In the genomic region with DNA sequence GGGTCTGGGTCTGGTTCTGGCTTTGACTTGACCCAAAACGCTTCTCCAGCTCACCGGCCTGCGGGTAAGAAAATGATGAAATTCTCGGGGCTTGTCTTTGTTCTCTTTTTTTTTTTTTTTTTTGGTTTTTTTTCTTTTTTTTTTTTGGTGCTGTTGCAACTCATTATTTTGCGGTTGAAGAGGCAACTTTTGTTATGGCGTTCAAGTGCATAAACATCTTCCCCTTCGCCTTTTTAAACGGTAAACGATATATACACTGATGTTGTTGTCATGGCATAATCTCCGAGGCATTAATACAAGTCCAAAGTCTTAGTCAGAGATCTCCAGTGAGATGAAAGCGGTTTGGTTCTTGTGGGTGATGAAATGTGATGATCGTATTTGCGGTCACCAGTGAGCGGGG, we compare ENCODE assay signal across 4 fruit fly cellular contexts.
A peak's percentile ranks its signal among the peaks of the same experiment; 100 is the strongest.
TF ChIP-seq lines count a peak whose summit lies in the region.

No protein-coding gene starts in this region.

- TF ChIP-seq CTCF in whole organism, embryonic (GFP tag; optimal IDR thresholded peaks at IDR 0.05; lab: Kevin White, UChicago), result no peak

TF ChIP-seq in whole organism, embryonic, 481 proteins besides CTCF, POLR2A, EP300 and RAD21:
- TF ChIP-seq stwl (tag; optimal IDR thresholded peaks at IDR 0.05; lab: Kevin White, UChicago) (no peak), CG15696 (tag; optimal IDR thresholded peaks at IDR 0.05; lab: Kevin White, UChicago) (no peak), Drgx (GFP tag; IDR thresholded peaks at IDR 0.05; lab: Robert Waterston, UW) (0 out of 2 replicates have a peak, but pooled peaks have one; percentile 23), YL-1 (GFP tag; optimal IDR thresholded peaks at IDR 0.05; lab: Kevin White, UChicago) (no peak), ara (GFP tag; IDR thresholded peaks at IDR 0.05; lab: Robert Waterston, UW) (no peak), gem (tag; optimal IDR thresholded peaks at IDR 0.05; lab: Kevin White, UChicago) (no peak), inv (GFP tag; IDR thresholded peaks at IDR 0.05; lab: Robert Waterston, UW; ENCODE audit: partially characterized antibody) (no peak), CG14014 (GFP tag; IDR thresholded peaks at IDR 0.05; lab: Robert Waterston, UW) (no peak), CG6654 (GFP tag; optimal IDR thresholded peaks at IDR 0.05; lab: Kevin White, UChicago) (no peak), psq (GFP tag; optimal IDR thresholded peaks at IDR 0.05; lab: Kevin White, UChicago) (no peak), hb (GFP tag; IDR thresholded peaks at IDR 0.05; lab: Robert Waterston, UW; ENCODE audit: partially characterized antibody) (no peak), nom (GFP tag; optimal IDR thresholded peaks at IDR 0.05; lab: Kevin White, UChicago) (peak; percentile 51), CG7928 (GFP tag; optimal IDR thresholded peaks at IDR 0.05; lab: Kevin White, UChicago) (no peak), ham (GFP tag; IDR thresholded peaks at IDR 0.05; lab: Robert Waterston, UW) (no peak), mirr (GFP tag; optimal IDR thresholded peaks at IDR 0.05; lab: Kevin White, UChicago) (no peak), hth (optimal IDR thresholded peaks at IDR 0.05; lab: Kevin White, UChicago) (no peak), hkb (optimal IDR thresholded peaks at IDR 0.05; lab: Kevin White, UChicago) (peak; percentile 36), hkb (GFP tag; IDR thresholded peaks at IDR 0.05; lab: Robert Waterston, UW) (no peak), Myb (GFP tag; optimal IDR thresholded peaks at IDR 0.05; lab: Kevin White, UChicago) (no peak)

TF ChIP-seq in whole organism, prepupa, 60 proteins besides CTCF, POLR2A, EP300 and RAD21 (continues in another document):
- peak; percentile 31 for TF ChIP-seq CG8632 (GFP tag; optimal IDR thresholded peaks at IDR 0.05; lab: Kevin White, UChicago)
- TF ChIP-seq CG6854 (GFP tag; optimal IDR thresholded peaks at IDR 0.05; lab: Kevin White, UChicago), result peak; percentile 48
- TF ChIP-seq CG31627 (GFP tag; optimal IDR thresholded peaks at IDR 0.05; lab: Kevin White, UChicago), result no peak
- peak; percentile 20 for TF ChIP-seq Met (GFP tag; optimal IDR thresholded peaks at IDR 0.05; lab: Kevin White, UChicago)
- peak; percentile 26 for TF ChIP-seq topi (GFP tag; optimal IDR thresholded peaks at IDR 0.05; lab: Kevin White, UChicago)
- peak; percentile 48 for TF ChIP-seq Sox14 (GFP tag; optimal IDR thresholded peaks at IDR 0.05; lab: Kevin White, UChicago)
- peak; percentile 53 for TF ChIP-seq CG34406 (GFP tag; optimal IDR thresholded peaks at IDR 0.05; lab: Kevin White, UChicago)
- peak; percentile 58 for TF ChIP-seq Sox102F (GFP tag; optimal IDR thresholded peaks at IDR 0.05; lab: Kevin White, UChicago)
- TF ChIP-seq achi (GFP tag; optimal IDR thresholded peaks at IDR 0.05; lab: Kevin White, UChicago), result peak; percentile 40
- no peak for TF ChIP-seq CG1621 (tag; optimal IDR thresholded peaks at IDR 0.05; lab: Kevin White, UChicago)
- peak; percentile 24 for TF ChIP-seq CG7368 (GFP tag; optimal IDR thresholded peaks at IDR 0.05; lab: Kevin White, UChicago)
- TF ChIP-seq Ets96B (tag; optimal IDR thresholded peaks at IDR 0.05; lab: Kevin White, UChicago), result no peak
- TF ChIP-seq fd59A (GFP tag; optimal IDR thresholded peaks at IDR 0.05; lab: Kevin White, UChicago), result no peak
- peak; percentile 11 for TF ChIP-seq net (GFP tag; optimal IDR thresholded peaks at IDR 0.05; lab: Kevin White, UChicago)
- TF ChIP-seq fkh (GFP tag; optimal IDR thresholded peaks at IDR 0.05; lab: Kevin White, UChicago), result no peak
- TF ChIP-seq Smox (GFP tag; optimal IDR thresholded peaks at IDR 0.05; lab: Kevin White, UChicago), result peak; percentile 2
- TF ChIP-seq CG6808 (GFP tag; optimal IDR thresholded peaks at IDR 0.05; lab: Kevin White, UChicago), result peak; percentile 31
- TF ChIP-seq CG6163 (GFP tag; IDR thresholded peaks at IDR 0.05; lab: Robert Waterston, UW), result peak; percentile 78; the same call in 2 of the 3 replicates
- TF ChIP-seq pdm3 (GFP tag; optimal IDR thresholded peaks at IDR 0.05; lab: Kevin White, UChicago), result peak; percentile 17
- TF ChIP-seq CG8119 (GFP tag; IDR thresholded peaks at IDR 0.05; lab: Robert Waterston, UW), result peak; percentile 52; the same call in 2 of the 3 replicates
- no peak for TF ChIP-seq CG11902 (GFP tag; optimal IDR thresholded peaks at IDR 0.05; lab: Kevin White, UChicago)
- TF ChIP-seq Eip78C (GFP tag; lab: Kevin White, UChicago), result peak; percentile 59
- TF ChIP-seq CG11294 (GFP tag; IDR thresholded peaks at IDR 0.05; lab: Robert Waterston, UW), result no peak

TF ChIP-seq in whole organism, pupa, 21 proteins besides CTCF, POLR2A, EP300 and RAD21:
- peak; percentile 67 for TF ChIP-seq CG12605 (GFP tag; IDR thresholded peaks at IDR 0.05; lab: Robert Waterston, UW)
- 0 out of 2 replicates have a peak, but pooled peaks have one; percentile 8 for TF ChIP-seq Ets98B (GFP tag; IDR thresholded peaks at IDR 0.05; lab: Robert Waterston, UW)
- TF ChIP-seq D1 (tag; optimal IDR thresholded peaks at IDR 0.05; lab: Kevin White, UChicago), result no peak
- no peak for TF ChIP-seq CG14655 (GFP tag; optimal IDR thresholded peaks at IDR 0.05; lab: Kevin White, UChicago)
- peak; percentile 18 for TF ChIP-seq CG17806 (tag; optimal IDR thresholded peaks at IDR 0.05; lab: Kevin White, UChicago)
- no peak for TF ChIP-seq rn (GFP tag; IDR thresholded peaks at IDR 0.05; lab: Robert Waterston, UW)
- TF ChIP-seq CG15710 (tag; optimal IDR thresholded peaks at IDR 0.05; lab: Kevin White, UChicago), result no peak
- 0 out of 3 replicates have a peak, but pooled peaks have one; percentile 33 for TF ChIP-seq CG4496 (GFP tag; IDR thresholded peaks at IDR 0.05; lab: Robert Waterston, UW)
- no peak for TF ChIP-seq EcR (GFP tag; optimal IDR thresholded peaks at IDR 0.05; lab: Kevin White, UChicago)
- peak; percentile 21 for TF ChIP-seq CG34367 (tag; optimal IDR thresholded peaks at IDR 0.05; lab: Kevin White, UChicago)
- TF ChIP-seq gl (tag; optimal IDR thresholded peaks at IDR 0.05; lab: Kevin White, UChicago), result peak; percentile 25
- TF ChIP-seq CG8159 (tag; optimal IDR thresholded peaks at IDR 0.05; lab: Kevin White, UChicago), result no peak
- no peak for TF ChIP-seq CG9948 (tag; optimal IDR thresholded peaks at IDR 0.05; lab: Kevin White, UChicago)
- TF ChIP-seq CG8301 (tag; optimal IDR thresholded peaks at IDR 0.05; lab: Kevin White, UChicago), result no peak
- TF ChIP-seq Pif1A (GFP tag; optimal IDR thresholded peaks at IDR 0.05; lab: Kevin White, UChicago), result peak; percentile 55
- no peak for TF ChIP-seq CG13204 (GFP tag; optimal IDR thresholded peaks at IDR 0.05; lab: Kevin White, UChicago)
- no peak for TF ChIP-seq CG32121 (GFP tag; IDR thresholded peaks at IDR 0.05; lab: Robert Waterston, UW)
- peak; percentile 11 for TF ChIP-seq Snoo (tag; optimal IDR thresholded peaks at IDR 0.05; lab: Kevin White, UChicago)
- no peak for TF ChIP-seq CG10348 (GFP tag; IDR thresholded peaks at IDR 0.05; lab: Robert Waterston, UW)
- no peak for TF ChIP-seq fd96Ca (GFP tag; IDR thresholded peaks at IDR 0.05; lab: Robert Waterston, UW)
- peak; percentile 23 for TF ChIP-seq Pif1B (GFP tag; optimal IDR thresholded peaks at IDR 0.05; lab: Kevin White, UChicago)

TF ChIP-seq in whole organism, wandering third instar larva, 38 proteins besides CTCF, POLR2A, EP300 and RAD21:
- TF ChIP-seq CrebA (GFP tag; optimal IDR thresholded peaks at IDR 0.05; lab: Kevin White, UChicago; ENCODE audit: borderline replicate concordance) (peak; percentile 18), N (GFP tag; optimal IDR thresholded peaks at IDR 0.05; lab: Kevin White, UChicago) (no peak), CG32264 (GFP tag; optimal IDR thresholded peaks at IDR 0.05; lab: Kevin White, UChicago) (no peak), dmrt93B (GFP tag; optimal IDR thresholded peaks at IDR 0.05; lab: Kevin White, UChicago) (no peak), Jra (GFP tag; optimal IDR thresholded peaks at IDR 0.05; lab: Kevin White, UChicago) (no peak)
